Worm (Caenorhabditis elegans) whole organism, L4/young adult: ENCODE results near the gene nspe-1.

Source experiments
- W03F9.2 ChIP-seq: fragments of 150-350 bp; optimal IDR thresholded peaks from 2 replicates; lab custom pipeline; 2014; ENCODE audit warnings: missing biosample characterization, missing genetic modification characterization
- dao-5 ChIP-seq: sonication (generic microtip); optimal IDR thresholded peaks from 2 replicates; lab custom pipeline; 2016; ENCODE audit warnings: missing genotype, missing genetic modification characterization, moderate library complexity, missing compliant biosample characterization
- him-1 ChIP-seq: sonication (generic microtip); optimal IDR thresholded peaks from 2 replicates; lab custom pipeline; 2016; ENCODE audit warnings: missing genotype, missing genetic modification reagents, missing genetic modification characterization, missing compliant biosample characterization

- TF ChIP-seq him-1 (tag; lab: Kevin White, UChicago) (no peak), W03F9.2 (no peak), dao-5 (tag; lab: Kevin White, UChicago) (no peak)
Observed at ce11 chrII:12606108-12606507, 14.6 kb downstream of the nspe-1 start.
